Worm (Caenorhabditis elegans) whole organism, late embryonic: Measurements from ENCODE around the gene zmp-5.

Source experiments
- C08G9.2 ChIP-seq: sonication (generic microtip); optimal IDR thresholded peaks from 2 replicates; lab custom pipeline; 2016; ENCODE audit warnings: mild to moderate bottlenecking, missing genetic modification characterization, moderate library complexity, missing compliant biosample characterization
- C38D4.7 ChIP-seq: fragments of 200-800 bp; sonication (Bioruptor generic); optimal IDR thresholded peaks from 2 replicates; lab custom pipeline; 2018; ENCODE audit warnings: mild to moderate bottlenecking, missing genetic modification characterization, moderate library complexity, missing compliant biosample characterization
- K02D7.2 ChIP-seq: sonication (generic microtip); optimal IDR thresholded peaks from 2 replicates; lab custom pipeline; 2017; ENCODE audit warnings: mild to moderate bottlenecking, missing genetic modification characterization, missing compliant biosample characterization
- ahr-1 ChIP-seq: sonication (generic microtip); optimal IDR thresholded peaks from 2 replicates; lab custom pipeline; 2016; ENCODE audit warnings: missing genetic modification characterization, missing compliant biosample characterization
- ceh-18 ChIP-seq: sonication (generic microtip); optimal IDR thresholded peaks from 2 replicates; lab custom pipeline; 2016; ENCODE audit warnings: missing genetic modification characterization, missing compliant biosample characterization
- ceh-22 ChIP-seq: sonication (generic microtip); optimal IDR thresholded peaks from 2 replicates; lab custom pipeline; 2017; ENCODE audit warnings: missing biosample characterization, missing genetic modification characterization
- ceh-24 ChIP-seq: sonication (generic microtip); optimal IDR thresholded peaks from 2 replicates; lab custom pipeline; 2016; ENCODE audit warnings: mild to moderate bottlenecking, missing genetic modification characterization, missing compliant biosample characterization
- ceh-30 ChIP-seq: fragments of 150-350 bp; optimal IDR thresholded peaks from 2 replicates; lab custom pipeline; 2014; ENCODE audit warnings: missing biosample characterization, missing genetic modification characterization
- ceh-31 ChIP-seq: sonication (generic microtip); optimal IDR thresholded peaks from 2 replicates; lab custom pipeline; 2016; ENCODE audit warnings: missing genetic modification characterization, missing compliant biosample characterization
- ceh-34 ChIP-seq: sonication (generic microtip); optimal IDR thresholded peaks from 2 replicates; lab custom pipeline; 2016; ENCODE audit warnings: mild to moderate bottlenecking, missing genetic modification characterization, missing compliant biosample characterization
- ceh-48 ChIP-seq: sonication (generic microtip); optimal IDR thresholded peaks from 2 replicates; lab custom pipeline; 2016; ENCODE audit warnings: missing genetic modification characterization, inconsistent platforms, missing compliant biosample characterization
- ceh-6 ChIP-seq: fragments of 200-800 bp; sonication (Bioruptor generic); optimal IDR thresholded peaks from 2 replicates; lab custom pipeline; 2018; ENCODE audit warnings: mild to moderate bottlenecking, missing genetic modification characterization, missing compliant biosample characterization
- ceh-9 ChIP-seq: sonication (generic microtip); optimal IDR thresholded peaks from 2 replicates; lab custom pipeline; 2016; ENCODE audit warnings: mild to moderate bottlenecking, missing genetic modification characterization, inconsistent platforms, missing compliant biosample characterization
- dmd-4 ChIP-seq: sonication (generic microtip); optimal IDR thresholded peaks from 2 replicates; lab custom pipeline; 2016; ENCODE audit warnings: borderline replicate concordance, missing genetic modification characterization, missing compliant biosample characterization
- dve-1 ChIP-seq: sonication (generic microtip); optimal IDR thresholded peaks from 2 replicates; lab custom pipeline; 2017; ENCODE audit warnings: antibody characterized with exemption, mild to moderate bottlenecking, missing genetic modification characterization, missing compliant biosample characterization
- elt-2 ChIP-seq: sonication (generic microtip); optimal IDR thresholded peaks from 2 replicates; lab custom pipeline; 2016; ENCODE audit warnings: missing genetic modification reagents, missing genetic modification characterization, missing compliant biosample characterization
- eyg-1 ChIP-seq: sonication (generic microtip); optimal IDR thresholded peaks from 2 replicates; lab custom pipeline; 2016; ENCODE audit warnings: missing genotype, missing genetic modification characterization, missing compliant biosample characterization
- fax-1 ChIP-seq: sonication (generic microtip); optimal IDR thresholded peaks from 2 replicates; lab custom pipeline; 2016; ENCODE audit warnings: missing genotype, missing genetic modification characterization, missing compliant biosample characterization
- hlh-6 ChIP-seq: sonication (generic microtip); optimal IDR thresholded peaks from 2 replicates; lab custom pipeline; 2016; ENCODE audit warnings: missing genotype, missing genetic modification characterization, missing compliant biosample characterization
- lim-6 ChIP-seq: sonication (generic microtip); optimal IDR thresholded peaks from 2 replicates; lab custom pipeline; 2016; ENCODE audit warnings: missing genetic modification characterization, missing compliant biosample characterization
- lin-11 ChIP-seq: fragments of 200-800 bp; sonication (Bioruptor generic); optimal IDR thresholded peaks from 2 replicates; lab custom pipeline; 2018; ENCODE audit warnings: mild to moderate bottlenecking, missing genetic modification characterization, missing compliant biosample characterization
- madf-2 ChIP-seq: sonication (generic microtip); optimal IDR thresholded peaks from 2 replicates; lab custom pipeline; 2017; ENCODE audit warnings: missing genetic modification characterization, missing compliant biosample characterization
- mec-3 ChIP-seq: sonication (generic microtip); optimal IDR thresholded peaks from 2 replicates; lab custom pipeline; 2016; ENCODE audit warnings: borderline replicate concordance, missing genetic modification characterization, missing compliant biosample characterization
- nfya-1 ChIP-seq: sonication (generic microtip); optimal IDR thresholded peaks from 2 replicates; lab custom pipeline; 2017; ENCODE audit warnings: missing genetic modification characterization, mild to moderate bottlenecking, missing compliant biosample characterization, antibody characterized with exemption, moderate library complexity
- nhr-232 ChIP-seq: sonication (generic microtip); optimal IDR thresholded peaks from 2 replicates; lab custom pipeline; 2016; ENCODE audit warnings: missing genetic modification characterization, missing compliant biosample characterization
- npax-4 ChIP-seq: sonication (generic microtip); optimal IDR thresholded peaks from 2 replicates; lab custom pipeline; 2016; ENCODE audit warnings: missing genetic modification characterization, missing compliant biosample characterization
- pag-3 ChIP-seq: sonication (generic microtip); optimal IDR thresholded peaks from 2 replicates; lab custom pipeline; 2016; ENCODE audit warnings: missing compliant biosample characterization, missing genetic modification characterization, borderline replicate concordance
- pax-1 ChIP-seq: fragments of 150-350 bp; optimal IDR thresholded peaks from 2 replicates; lab custom pipeline; 2014; ENCODE audit warnings: missing biosample characterization, missing genetic modification characterization
- pha-2 ChIP-seq: sonication (generic microtip); optimal IDR thresholded peaks from 2 replicates; lab custom pipeline; 2017; ENCODE audit warnings: mild to moderate bottlenecking, missing genetic modification characterization, missing compliant biosample characterization
- pha-4 ChIP-seq: fragments of 150-350 bp; optimal IDR thresholded peaks from 2 replicates; lab custom pipeline; 2018; ENCODE audit warnings: missing biosample characterization, missing genetic modification reagents, missing genetic modification characterization
- pqm-1 ChIP-seq: sonication (generic microtip); optimal IDR thresholded peaks from 2 replicates; lab custom pipeline; 2016; ENCODE audit warnings: missing genetic modification characterization, missing compliant biosample characterization
- pros-1 ChIP-seq: fragments of 150-350 bp; optimal IDR thresholded peaks from 2 replicates; lab custom pipeline; 2014; ENCODE audit warnings: missing biosample characterization, missing genetic modification reagents, missing genetic modification characterization
- sdc-2 ChIP-seq: sonication (generic microtip); optimal IDR thresholded peaks from 2 replicates; lab custom pipeline; 2016; ENCODE audit warnings: missing genotype, missing genetic modification characterization, missing compliant biosample characterization
- sox-2 ChIP-seq: fragments of 200-800 bp; sonication (Bioruptor generic); IDR thresholded peaks from 2 replicates; pipeline ENCODE4 v1.3.6; 2022; ENCODE audit warnings: missing genetic modification reagents, missing genetic modification characterization, missing compliant biosample characterization
- sox-4 ChIP-seq: sonication (generic microtip); optimal IDR thresholded peaks from 2 replicates; lab custom pipeline; 2017; ENCODE audit warnings: mild to moderate bottlenecking, missing genetic modification characterization, inconsistent platforms, missing compliant biosample characterization
- syd-9 ChIP-seq: sonication (generic microtip); optimal IDR thresholded peaks from 2 replicates; lab custom pipeline; 2016; ENCODE audit warnings: mild to moderate bottlenecking, missing genetic modification characterization, moderate library complexity, missing compliant biosample characterization
- tbx-2 ChIP-seq: sonication (generic microtip); optimal IDR thresholded peaks from 2 replicates; lab custom pipeline; 2016; ENCODE audit warnings: missing genetic modification characterization, missing compliant biosample characterization
- tbx-7 ChIP-seq: sonication (generic microtip); optimal IDR thresholded peaks from 2 replicates; lab custom pipeline; 2016; ENCODE audit warnings: missing genotype, missing genetic modification characterization, missing compliant biosample characterization
- ttx-3 ChIP-seq: sonication (generic microtip); optimal IDR thresholded peaks from 2 replicates; lab custom pipeline; 2016; ENCODE audit warnings: missing genetic modification reagents, missing genetic modification characterization, missing compliant biosample characterization
- unc-42 ChIP-seq: sonication (generic microtip); optimal IDR thresholded peaks from 2 replicates; lab custom pipeline; 2016; ENCODE audit warnings: missing genotype, missing genetic modification characterization, missing compliant biosample characterization
- unc-55 ChIP-seq: sonication (generic microtip); optimal IDR thresholded peaks from 2 replicates; lab custom pipeline; 2017; ENCODE audit warnings: missing biosample characterization, missing genetic modification reagents, missing genetic modification characterization
- unc-86 ChIP-seq: sonication (generic microtip); optimal IDR thresholded peaks from 2 replicates; lab custom pipeline; 2016; ENCODE audit warnings: missing genetic modification characterization, missing compliant biosample characterization
- zip-5 ChIP-seq: sonication (generic microtip); optimal IDR thresholded peaks from 2 replicates; lab custom pipeline; 2016; ENCODE audit warnings: missing genetic modification characterization, missing compliant biosample characterization

zmp-5 gene

DNA sequence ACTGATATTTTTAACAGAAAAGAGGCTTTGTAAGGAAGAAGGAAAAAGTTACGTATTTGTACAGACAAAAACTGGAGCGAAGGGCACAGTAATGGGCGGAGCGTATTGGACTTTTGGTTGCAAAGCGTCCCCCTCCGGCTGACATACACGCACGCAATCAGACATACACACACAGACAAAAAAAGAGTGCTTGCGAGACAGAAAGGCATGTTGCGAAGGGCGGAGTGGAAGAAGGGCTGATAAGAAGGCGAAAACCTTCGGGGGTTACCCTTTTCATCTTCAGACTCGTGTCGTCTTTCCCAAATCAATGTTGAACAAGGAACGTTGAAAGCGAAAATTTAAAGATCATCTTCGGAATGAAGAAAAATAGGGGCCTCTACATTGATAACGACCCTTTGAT lies 16.4 kb upstream of the zmp-5 start:
- TF ChIP-seq ceh-31 (tag; lab: Kevin White, UChicago) (no peak), pqm-1 (tag; lab: Kevin White, UChicago) (peak; percentile 14), elt-2 (tag; lab: Kevin White, UChicago) (peak; percentile 46)
- TF ChIP-seq, all 69 proteins: peak for 2

DNA sequence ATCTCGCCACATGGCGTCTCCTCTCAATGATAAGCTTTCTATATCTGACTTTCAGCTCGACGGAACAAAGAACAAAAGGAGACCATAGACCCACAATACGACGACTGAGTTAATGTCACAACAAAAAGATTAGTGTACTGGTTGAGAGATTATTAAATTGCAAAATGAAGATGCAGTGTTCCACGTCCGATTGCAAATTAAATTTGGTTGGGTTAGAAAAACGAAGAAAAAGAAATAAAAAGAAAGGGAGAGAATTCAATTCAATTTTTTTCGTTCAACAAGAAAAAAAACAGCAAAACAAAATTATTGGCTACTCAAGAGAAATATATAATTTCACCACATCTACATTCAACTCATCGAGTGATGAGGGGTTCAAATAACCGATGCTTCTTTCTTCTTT lies 15.5 kb upstream of the zmp-5 start:
- no peak for TF ChIP-seq ceh-48 (tag; lab: Kevin White, UChicago)
- TF ChIP-seq unc-42 (tag; lab: Kevin White, UChicago): peak; percentile 81

DNA sequence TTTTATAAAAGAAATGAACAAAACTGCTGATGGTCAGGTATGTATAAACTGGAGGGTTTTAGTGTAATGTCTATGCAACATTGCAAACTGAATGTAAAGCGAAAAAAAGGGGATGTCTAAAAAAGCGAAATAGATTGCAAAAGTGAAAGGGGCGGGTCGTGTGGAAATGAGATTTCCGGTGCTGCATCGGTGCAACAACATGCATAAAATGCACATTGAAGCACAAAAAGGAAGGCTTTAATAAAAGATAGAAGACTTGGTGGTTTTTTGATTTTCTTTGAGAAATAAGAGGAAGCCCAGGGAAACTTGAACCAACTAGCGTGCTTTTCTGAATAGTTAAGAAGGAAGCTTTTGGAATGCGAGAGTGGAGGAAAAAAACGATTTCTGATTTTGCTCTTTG lies 14.3 kb upstream of the zmp-5 start:
- peak; percentile 76 for TF ChIP-seq unc-42 (tag; lab: Kevin White, UChicago)
- TF ChIP-seq dve-1: no peak

DNA sequence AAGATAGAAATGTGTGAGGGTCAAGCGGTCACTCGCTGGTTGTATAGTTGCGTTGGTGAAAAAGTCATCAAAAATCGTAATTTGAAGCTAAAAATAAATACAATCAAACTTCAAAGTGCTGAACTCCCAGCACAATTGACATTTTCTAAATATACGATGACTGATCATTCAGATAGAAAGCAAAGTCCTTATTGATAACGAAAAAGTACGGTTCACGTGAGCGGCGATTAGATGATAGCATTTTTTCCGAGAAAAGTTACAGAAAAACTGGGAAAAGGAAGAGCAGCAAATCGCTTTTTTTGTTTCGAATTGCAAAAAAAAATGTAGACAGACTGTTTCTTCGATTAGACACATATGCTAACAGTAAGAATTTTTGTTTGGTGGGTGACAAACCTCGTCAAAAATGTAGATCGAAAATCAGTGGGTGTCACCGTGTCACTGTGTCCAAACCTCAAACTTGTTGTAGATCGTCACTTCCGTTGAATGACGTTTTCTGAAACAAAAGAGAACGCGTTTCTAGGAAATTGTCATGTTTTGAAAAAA lies 13.0 kb upstream of the zmp-5 start, which contains the start of gene ivns-1:
Gene ivns-1, minus strand, starts transcription at position 493 of the 543 bp plus-strand sequence.
- no peak for TF ChIP-seq eyg-1 (tag; lab: Kevin White, UChicago)
- no peak for TF ChIP-seq fax-1 (tag; lab: Kevin White, UChicago)
- no peak for TF ChIP-seq unc-55 (GFP tag; lab: Kevin White, UChicago)
- TF ChIP-seq ceh-18 (tag; lab: Kevin White, UChicago): no peak
- TF ChIP-seq sox-4 (tag; lab: Kevin White, UChicago): no peak
- TF ChIP-seq madf-2 (tag; lab: Kevin White, UChicago): no peak
- TF ChIP-seq pha-4 (tag; lab: Kevin White, UChicago): no peak
- no peak for TF ChIP-seq ceh-30 (tag; lab: Kevin White, UChicago)
- no peak for TF ChIP-seq K02D7.2 (tag; lab: Kevin White, UChicago)
- no peak for TF ChIP-seq lim-6
- no peak for TF ChIP-seq ceh-22
- no peak for TF ChIP-seq unc-86 (tag; lab: Kevin White, UChicago)
- TF ChIP-seq sox-2 (GFP tag; lab: Robert Waterston, UW): no peak
- no peak for TF ChIP-seq lin-11 (tag; lab: Kevin White, UChicago)
- no peak for TF ChIP-seq zip-5
- TF ChIP-seq ceh-6 (GFP tag; lab: Kevin White, UChicago): no peak
- no peak for TF ChIP-seq ceh-9 (tag; lab: Kevin White, UChicago)
- TF ChIP-seq pros-1 (tag; lab: Kevin White, UChicago): no peak
- no peak for TF ChIP-seq pag-3 (tag; lab: Kevin White, UChicago)
- TF ChIP-seq C38D4.7 (GFP tag; lab: Kevin White, UChicago): no peak

DNA sequence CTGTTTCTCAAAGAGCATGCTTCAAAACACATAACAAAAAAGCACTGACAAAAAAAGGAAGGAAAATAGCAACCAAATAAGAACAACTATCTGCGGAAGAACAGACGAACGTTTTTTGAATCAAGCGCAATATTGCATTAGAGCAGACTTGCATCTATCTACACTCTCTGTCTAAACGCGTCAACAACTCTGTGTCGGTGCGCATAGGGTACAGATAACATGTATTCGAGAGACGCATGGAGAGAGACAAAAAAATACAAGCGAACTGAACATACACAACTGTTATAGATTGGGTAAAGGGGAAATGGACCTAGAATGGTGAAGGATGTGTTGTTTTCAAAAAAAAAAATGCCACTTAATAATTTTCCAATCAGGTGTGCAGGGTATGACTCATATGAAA lies 11.9 kb upstream of the zmp-5 start:
- TF ChIP-seq dmd-4 (tag; lab: Kevin White, UChicago): no peak
- TF ChIP-seq C08G9.2 (tag; lab: Kevin White, UChicago): no peak
- peak; percentile 14 for TF ChIP-seq tbx-2 (tag; lab: Kevin White, UChicago)
- TF ChIP-seq pha-4 (tag; lab: Kevin White, UChicago): no peak
- no peak for TF ChIP-seq ttx-3 (tag; lab: Kevin White, UChicago)
- no peak for TF ChIP-seq syd-9 (tag; lab: Kevin White, UChicago)
- no peak for TF ChIP-seq ceh-24 (tag; lab: Kevin White, UChicago)
- TF ChIP-seq lim-6: no peak
- peak; percentile 5 for TF ChIP-seq elt-2 (tag; lab: Kevin White, UChicago)
- TF ChIP-seq hlh-6: no peak
- no peak for TF ChIP-seq mec-3 (tag; lab: Kevin White, UChicago)
- no peak for TF ChIP-seq K02D7.2 (tag; lab: Kevin White, UChicago)
- peak; percentile 20 for TF ChIP-seq dve-1
- TF ChIP-seq nhr-232 (tag; lab: Kevin White, UChicago): no peak
- TF ChIP-seq tbx-7 (tag; lab: Kevin White, UChicago): no peak
- no peak for TF ChIP-seq ceh-22
- TF ChIP-seq ceh-9 (tag; lab: Kevin White, UChicago): no peak
- no peak for TF ChIP-seq ahr-1 (tag; lab: Kevin White, UChicago)
- no peak for TF ChIP-seq ceh-34 (tag; lab: Kevin White, UChicago)
- TF ChIP-seq npax-4 (tag; lab: Kevin White, UChicago): no peak
- peak; percentile 4 for TF ChIP-seq unc-55 (GFP tag; lab: Kevin White, UChicago)
- no peak for TF ChIP-seq pax-1 (tag; lab: Kevin White, UChicago)
- TF ChIP-seq sox-2 (GFP tag; lab: Robert Waterston, UW): no peak
- no peak for TF ChIP-seq fax-1 (tag; lab: Kevin White, UChicago)
- no peak for TF ChIP-seq eyg-1 (tag; lab: Kevin White, UChicago)
- TF ChIP-seq pha-2 (tag; lab: Kevin White, UChicago): no peak
- TF ChIP-seq nfya-1: peak; percentile 14
- TF ChIP-seq sdc-2 (tag; lab: Kevin White, UChicago): peak; percentile 22
